Worm (Caenorhabditis elegans): ENCODE data around the gene C27A2.12.

DNA sequence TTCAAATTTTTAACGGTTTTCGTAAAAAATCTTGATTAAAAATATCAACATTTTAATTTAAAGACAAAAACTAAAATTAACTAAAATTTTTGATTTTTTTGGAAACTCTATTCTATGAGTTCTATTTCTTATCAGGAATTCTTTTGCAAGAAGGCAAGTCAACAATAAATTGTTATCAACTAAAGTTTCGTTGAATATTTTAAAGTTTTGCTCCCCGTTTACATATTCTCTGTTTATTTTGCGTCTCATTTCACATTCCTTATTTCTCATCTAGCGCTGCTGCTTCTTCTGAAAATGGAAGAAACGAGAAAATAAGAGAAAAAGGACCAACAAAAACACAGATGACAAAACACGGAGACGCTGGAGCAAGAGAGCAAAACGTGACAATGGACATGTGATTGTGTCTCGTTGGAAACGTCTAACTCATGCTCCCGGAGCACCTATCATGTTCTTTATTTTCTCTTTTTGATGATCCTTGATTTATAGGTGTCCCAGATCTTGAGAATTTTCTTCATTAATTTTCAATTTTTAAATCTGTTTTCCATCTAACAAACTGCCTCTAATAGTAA is 37.3 kb downstream of the C27A2.12 start:
- TF ChIP-seq attf-3 (GFP tag; conservative IDR thresholded peaks at IDR 0.05) (no peak), F37B4.10 (GFP tag; IDR thresholded peaks at IDR 0.05) (no peak), bed-2 (GFP tag; IDR thresholded peaks at IDR 0.05) (no peak), let-607 (tag; optimal IDR thresholded peaks at IDR 0.05) (no peak), pha-4 (tag; optimal IDR thresholded peaks at IDR 0.05) (no peak), ama-1 (optimal IDR thresholded peaks at IDR 0.05) (no peak), ama-1 (GFP tag; optimal IDR thresholded peaks at IDR 0.05) (no peak), F49E8.2 (tag; optimal IDR thresholded peaks at IDR 0.05; ENCODE audit: insufficient read depth) (no peak), B0336.3 (GFP tag; IDR thresholded peaks at IDR 0.05) (no peak), unc-130 (GFP tag; optimal IDR thresholded peaks at IDR 0.05) (no peak), akir-1 (GFP tag; optimal IDR thresholded peaks at IDR 0.05) (no peak), efl-1 (GFP tag; optimal IDR thresholded peaks at IDR 0.05) (no peak), K11D2.4 (GFP tag; IDR thresholded peaks at IDR 0.05) (no peak), nfya-1 (tag; optimal IDR thresholded peaks at IDR 0.05; ENCODE audit: borderline replicate concordance, insufficient read depth) (no peak), gei-17 (GFP tag; optimal IDR thresholded peaks at IDR 0.05) (no peak)
